Worm (Caenorhabditis elegans): ENCODE measurements around the gene F15A4.10.

DNA sequence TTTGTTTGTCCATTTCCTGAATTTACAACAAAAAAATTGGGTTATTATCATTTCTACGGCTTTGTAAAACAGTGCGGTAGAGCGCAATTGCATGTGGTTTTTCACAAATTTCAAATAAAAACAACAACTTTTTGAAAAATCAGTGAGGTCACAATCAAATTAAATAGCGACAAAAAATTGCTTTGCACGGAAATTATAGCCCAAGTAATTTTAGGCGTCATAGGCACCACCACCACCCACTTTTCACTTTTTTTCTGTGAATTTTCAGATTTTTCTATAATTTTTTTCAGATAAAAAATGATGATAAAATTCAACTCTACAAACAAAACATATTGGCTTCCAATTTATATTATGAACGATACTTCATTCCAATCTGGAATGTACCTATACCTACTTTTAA lies 27.7 kb downstream of the F15A4.10 start, which contains the start of gene sre-38:
- no peak for TF ChIP-seq unc-62 (GFP tag; optimal IDR thresholded peaks at IDR 0.05)
- TF ChIP-seq snpc-4 (tag; optimal IDR thresholded peaks at IDR 0.05): no peak
- no peak for TF ChIP-seq aly-2 (tag; optimal IDR thresholded peaks at IDR 0.05)
- TF ChIP-seq F13H6.1 (tag; optimal IDR thresholded peaks at IDR 0.05): no peak
- no peak for TF ChIP-seq unc-55 (GFP tag; optimal IDR thresholded peaks at IDR 0.05)
- TF ChIP-seq ZK546.5 (tag; optimal IDR thresholded peaks at IDR 0.05): no peak
- TF ChIP-seq lsy-2 (tag; optimal IDR thresholded peaks at IDR 0.05): no peak
- no peak for TF ChIP-seq crh-2 (tag; optimal IDR thresholded peaks at IDR 0.05)
- TF ChIP-seq nhr-25 (tag; optimal IDR thresholded peaks at IDR 0.05): no peak

Measured in whole organism, L2 larva.